Worm (Caenorhabditis elegans): ENCODE results near the gene nhr-25.

The nhr-25 gene

DNA sequence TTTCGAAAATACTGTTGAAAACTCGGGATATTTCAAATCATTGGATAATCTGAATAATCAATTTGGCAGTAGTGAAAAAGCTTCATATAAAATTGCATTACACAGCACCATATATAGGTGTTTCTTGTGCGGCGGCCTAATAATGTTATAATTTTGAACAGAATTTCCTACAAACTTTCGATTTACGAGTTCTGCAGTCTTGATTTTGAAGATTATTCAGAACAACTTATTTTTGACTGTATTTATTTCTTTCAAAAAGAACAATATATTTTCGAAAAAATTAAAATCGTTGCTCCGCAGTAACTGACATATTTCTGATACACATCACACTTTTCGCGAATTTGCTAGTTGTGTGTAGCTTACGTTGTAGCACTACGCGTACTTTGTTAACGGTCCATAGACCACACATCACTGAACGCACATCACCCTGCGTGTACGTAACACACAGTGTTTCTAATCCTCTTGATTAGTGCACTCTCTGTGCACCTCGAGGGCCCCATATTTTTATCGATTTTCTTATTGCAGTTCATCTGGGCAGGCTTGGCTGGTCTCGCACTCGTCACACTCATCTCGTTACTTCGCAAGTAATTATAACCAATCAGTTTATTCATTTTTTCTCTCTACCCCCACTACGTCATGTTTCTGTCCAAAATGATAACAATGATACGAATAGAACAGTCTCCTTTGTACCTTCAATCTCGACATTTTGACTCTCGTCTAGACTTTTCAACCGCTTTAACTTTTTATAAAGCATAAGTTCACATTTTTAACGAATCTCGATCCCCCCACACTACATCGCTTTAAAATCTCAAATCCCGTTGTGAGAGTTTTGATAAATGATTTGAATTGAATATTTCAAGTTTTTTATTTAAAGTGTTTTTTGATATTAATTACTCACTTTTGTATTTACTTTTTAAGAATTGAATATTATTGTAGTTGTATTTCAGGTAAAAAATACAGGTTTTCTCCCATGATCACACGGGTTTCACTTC is 17.5 kb upstream of the nhr-25 start, which contains the start of the genes F11C1.1 and vwa-8 (continued):
- TF ChIP-seq pha-4 (GFP tag; IDR thresholded peaks at IDR 0.05) (no peak), pha-4 (tag; optimal IDR thresholded peaks at IDR 0.05) (no peak), F10B5.3 (tag; optimal IDR thresholded peaks at IDR 0.05) (no peak), dve-1 (tag; optimal IDR thresholded peaks at IDR 0.05; ENCODE audit: insufficient read depth) (peak; percentile 46), mes-2 (tag; optimal IDR thresholded peaks at IDR 0.05; ENCODE audit: poor library complexity, severe bottlenecking) (peak; percentile 30), ZK337.2 (GFP tag; IDR thresholded peaks at IDR 0.05) (no peak), snpc-1.2 (GFP tag; IDR thresholded peaks at IDR 0.05) (no peak)

DNA sequence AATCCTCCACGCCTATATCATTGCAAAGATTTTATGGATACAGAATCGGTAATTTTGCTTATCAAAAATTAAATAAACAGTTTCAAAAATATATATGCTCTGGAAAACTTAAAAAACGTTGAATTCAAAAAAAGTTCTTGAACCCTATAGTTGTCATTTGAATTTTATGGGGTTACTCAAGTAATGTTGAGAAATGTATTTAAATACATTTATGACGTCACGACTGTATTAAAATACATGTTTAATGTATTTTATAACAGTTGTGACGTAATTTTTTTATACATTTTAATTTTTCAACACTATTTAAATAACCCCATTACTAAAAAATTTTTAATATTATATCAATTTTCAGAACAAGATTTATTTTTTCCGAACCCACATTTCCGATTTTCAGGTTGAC is 12.1 kb upstream of the nhr-25 start:
- no peak for TF ChIP-seq daf-19 (GFP tag; conservative IDR thresholded peaks at IDR 0.05)
- TF ChIP-seq nhr-28 (tag; optimal IDR thresholded peaks at IDR 0.05) = no peak
- no peak for TF ChIP-seq ceh-44 (GFP tag; IDR thresholded peaks at IDR 0.05)
- TF ChIP-seq zfp-2 (tag; optimal IDR thresholded peaks at IDR 0.05) = no peak
- TF ChIP-seq snpc-4 (tag; optimal IDR thresholded peaks at IDR 0.05) = no peak
- no peak for TF ChIP-seq duxl-1 (tag; optimal IDR thresholded peaks at IDR 0.05; ENCODE audit: poor library complexity)
- TF ChIP-seq nhr-77 (tag; optimal IDR thresholded peaks at IDR 0.05) = no peak
- TF ChIP-seq tra-1 (GFP tag; IDR thresholded peaks at IDR 0.05) = no peak
- TF ChIP-seq nhr-6 (tag; optimal IDR thresholded peaks at IDR 0.05) = no peak

DNA sequence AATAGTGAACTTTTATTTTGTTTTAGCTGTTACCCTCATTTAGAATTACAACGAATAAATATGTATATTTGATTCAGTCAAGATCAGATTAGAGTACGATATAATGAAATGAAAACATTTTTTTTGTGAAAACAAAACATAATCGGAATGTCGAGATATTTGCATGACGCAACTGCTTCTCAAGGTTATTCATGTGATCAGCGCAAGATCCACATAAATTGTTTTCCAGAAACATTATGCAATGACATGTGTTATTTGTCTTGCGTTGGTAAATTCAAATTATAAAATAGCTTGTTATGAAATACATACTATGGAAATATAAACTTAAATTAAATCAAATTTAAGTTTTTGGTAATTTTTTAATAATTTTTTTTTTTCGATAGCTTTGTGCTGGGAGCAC is 8.7 kb upstream of the nhr-25 start:
- no peak for TF ChIP-seq spr-3 (GFP tag; optimal IDR thresholded peaks at IDR 0.05)
- TF ChIP-seq pqm-1 (tag; optimal IDR thresholded peaks at IDR 0.05) = no peak
- TF ChIP-seq nhr-237 (tag; optimal IDR thresholded peaks at IDR 0.05) = no peak
- TF ChIP-seq hlh-30 (tag; optimal IDR thresholded peaks at IDR 0.05; ENCODE audit: insufficient read depth) = peak; percentile 8
- no peak for TF ChIP-seq F49E8.2 (tag; optimal IDR thresholded peaks at IDR 0.05; ENCODE audit: borderline replicate concordance)
- peak; percentile 86 for TF ChIP-seq nhr-25 (tag; optimal IDR thresholded peaks at IDR 0.05; ENCODE audit: borderline replicate concordance, insufficient read depth)
- TF ChIP-seq lin-1 (GFP tag; IDR thresholded peaks at IDR 0.05) = no peak

- peak; percentile 56 for TF ChIP-seq aha-1 (tag)
- TF ChIP-seq nhr-25 (tag; optimal IDR thresholded peaks at IDR 0.05; ENCODE audit: borderline replicate concordance, insufficient read depth) = peak; percentile 97
- no peak for TF ChIP-seq snpc-1.2 (GFP tag; IDR thresholded peaks at IDR 0.05)
Measured at ce11 chrX:13000837-13001236, 7.5 kb upstream of the nhr-25 start.

ce11 chrX:13002322-13002721 is 6.0 kb upstream of the nhr-25 start:
- no peak for TF ChIP-seq spr-1 (tag; optimal IDR thresholded peaks at IDR 0.05)
- no peak for TF ChIP-seq nhr-77 (tag; optimal IDR thresholded peaks at IDR 0.05)
- TF ChIP-seq T20F7.1 (GFP tag; optimal IDR thresholded peaks at IDR 0.05) = no peak
- TF ChIP-seq unc-130 (GFP tag; optimal IDR thresholded peaks at IDR 0.05) = no peak
- peak; percentile 89 for TF ChIP-seq aha-1 (tag)
- no peak for TF ChIP-seq F37D6.2 (tag; optimal IDR thresholded peaks at IDR 0.05)

DNA sequence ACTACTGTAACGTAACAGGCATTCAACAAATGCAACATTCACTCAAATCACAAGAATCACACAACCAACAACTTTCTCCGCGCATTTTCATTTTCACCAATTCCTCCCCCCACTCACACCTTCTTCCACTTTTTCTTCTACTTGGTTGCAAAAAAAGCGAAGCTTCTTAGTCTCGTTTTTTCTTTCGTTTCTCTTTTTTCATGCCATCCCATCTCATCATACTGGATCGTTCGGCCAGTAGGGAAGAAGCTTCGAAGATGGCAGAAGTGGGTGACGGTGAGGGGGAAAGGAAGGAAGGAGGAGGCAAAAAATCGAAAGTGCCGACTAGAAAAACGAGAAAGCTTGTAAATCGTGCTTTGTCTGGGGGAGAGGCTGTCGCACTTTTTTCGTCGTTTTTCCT is 5.2 kb upstream of the nhr-25 start:
- TF ChIP-seq madf-5 (GFP tag; IDR thresholded peaks at IDR 0.05) (no peak), lin-38 (GFP tag; IDR thresholded peaks at IDR 0.05) (no peak), nhr-25 (tag; optimal IDR thresholded peaks at IDR 0.05; ENCODE audit: borderline replicate concordance, insufficient read depth) (peak; percentile 66), nhr-6 (tag; optimal IDR thresholded peaks at IDR 0.05) (no peak), rbr-2 (tag; optimal IDR thresholded peaks at IDR 0.05) (no peak), hlh-30 (tag; optimal IDR thresholded peaks at IDR 0.05; ENCODE audit: insufficient read depth) (no peak)
